Worm (Caenorhabditis elegans): ENCODE measurements around the gene F17E9.5.
A peak's percentile ranks its signal among the peaks of the same experiment; 100 is the strongest.
"Not testable (repeated sequence)": the region's sequence is repeated elsewhere in the genome, so short reads cannot be mapped to it uniquely, and the experiment has no call there.

F17E9.5 gene

ce11 chrIV:8379278-8379677, 33.7 kb downstream of the F17E9.5 start, which contains the start of gene nap-1 (continued):
- TF ChIP-seq lsy-2 (tag; optimal IDR thresholded peaks at IDR 0.05) (peak; percentile 63 to 90), Y55F3AM.14 (GFP tag; optimal IDR thresholded peaks at IDR 0.05) (no peak), mbf-1 (tag; optimal IDR thresholded peaks at IDR 0.05) (no peak)

- no peak for TF ChIP-seq F13H6.1 (tag; optimal IDR thresholded peaks at IDR 0.05)
- TF ChIP-seq elt-1 (tag; optimal IDR thresholded peaks at IDR 0.05): no peak
- no peak for TF ChIP-seq ztf-1 (GFP tag; conservative IDR thresholded peaks at IDR 0.05)
Observed at ce11 chrIV:8379683-8380082, 34.1 kb downstream of the F17E9.5 start, which contains the start of gene praf-3. Gene praf-3 (plus strand): TSS chrIV:8379983.

ce11 chrIV:8380266-8380850, 34.7 kb downstream of the F17E9.5 start:
- no peak for TF ChIP-seq lin-39 (tag; optimal IDR thresholded peaks at IDR 0.05)
- no peak for TF ChIP-seq mbf-1 (tag; optimal IDR thresholded peaks at IDR 0.05)
- peak; percentile 44 for TF ChIP-seq crh-2 (tag; optimal IDR thresholded peaks at IDR 0.05)
- TF ChIP-seq sma-9 (GFP tag; optimal IDR thresholded peaks at IDR 0.05): peak; percentile 40
- no peak for TF ChIP-seq sma-9 (tag; optimal IDR thresholded peaks at IDR 0.05)
- peak; percentile 78 for TF ChIP-seq fos-1 (tag; optimal IDR thresholded peaks at IDR 0.05)

ce11 chrIV:8382695-8383094, 37.1 kb downstream of the F17E9.5 start, which contains the start of gene D2096.9:
Gene D2096.9 (minus strand): TSS chrIV:8382795.
- TF ChIP-seq aly-2 (tag; optimal IDR thresholded peaks at IDR 0.05) (no peak), nhr-23 (tag; optimal IDR thresholded peaks at IDR 0.05) (no peak), sma-9 (GFP tag; optimal IDR thresholded peaks at IDR 0.05) (no peak), sma-9 (tag; optimal IDR thresholded peaks at IDR 0.05) (no peak), ceh-82 (tag; optimal IDR thresholded peaks at IDR 0.05) (no peak), ama-1 (optimal IDR thresholded peaks at IDR 0.05) (no peak)

ce11 chrIV:8384737-8385136, 39.1 kb downstream of the F17E9.5 start:
- TF ChIP-seq ceh-16 (tag; optimal IDR thresholded peaks at IDR 0.05) (no peak), lin-11 (tag; optimal IDR thresholded peaks at IDR 0.05) (no peak), ama-1 (optimal IDR thresholded peaks at IDR 0.05) (no peak), ceh-82 (tag; optimal IDR thresholded peaks at IDR 0.05) (no peak), ZK546.5 (tag; optimal IDR thresholded peaks at IDR 0.05) (no peak), F13H6.1 (tag; optimal IDR thresholded peaks at IDR 0.05) (no peak), skn-1 (tag; optimal IDR thresholded peaks at IDR 0.05) (no peak), ztf-11 (tag; optimal IDR thresholded peaks at IDR 0.05) (no peak)

- TF ChIP-seq Y55F3AM.14 (GFP tag; optimal IDR thresholded peaks at IDR 0.05) (no peak), skn-1 (tag; optimal IDR thresholded peaks at IDR 0.05) (no peak), nhr-129 (tag; optimal IDR thresholded peaks at IDR 0.05) (no peak), nhr-237 (tag; optimal IDR thresholded peaks at IDR 0.05) (no peak)
Observed at ce11 chrIV:8385662-8386061, 40.0 kb downstream of the F17E9.5 start.

DNA sequence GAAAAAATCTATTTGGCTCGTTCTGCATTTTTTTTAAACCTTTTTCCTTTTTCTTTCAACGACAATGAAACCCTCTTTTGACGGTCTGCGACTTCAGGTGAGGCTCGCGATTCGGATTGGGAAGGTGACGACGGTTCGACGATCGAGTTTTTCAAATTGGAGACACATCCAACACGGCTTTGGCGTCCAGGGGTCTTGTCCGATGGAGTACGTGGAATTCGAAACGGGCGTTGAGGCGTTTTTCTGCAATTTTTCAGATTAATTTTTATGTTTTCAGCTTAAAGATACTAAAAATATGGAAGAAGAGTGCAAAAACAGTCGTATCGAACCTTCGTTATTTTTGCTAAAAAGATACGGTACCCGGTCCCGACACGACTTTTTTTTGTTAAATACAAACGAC, 43.5 kb downstream of the F17E9.5 start, which contains the start of gene D2096.10:
Gene D2096.10 (minus strand): TSS at position 101 of the 400 bp plus-strand sequence.
- not testable (repeated sequence) for TF ChIP-seq unc-62 (GFP tag; optimal IDR thresholded peaks at IDR 0.05); lsy-2 (tag; optimal IDR thresholded peaks at IDR 0.05); alr-1 (tag; optimal IDR thresholded peaks at IDR 0.05)

DNA sequence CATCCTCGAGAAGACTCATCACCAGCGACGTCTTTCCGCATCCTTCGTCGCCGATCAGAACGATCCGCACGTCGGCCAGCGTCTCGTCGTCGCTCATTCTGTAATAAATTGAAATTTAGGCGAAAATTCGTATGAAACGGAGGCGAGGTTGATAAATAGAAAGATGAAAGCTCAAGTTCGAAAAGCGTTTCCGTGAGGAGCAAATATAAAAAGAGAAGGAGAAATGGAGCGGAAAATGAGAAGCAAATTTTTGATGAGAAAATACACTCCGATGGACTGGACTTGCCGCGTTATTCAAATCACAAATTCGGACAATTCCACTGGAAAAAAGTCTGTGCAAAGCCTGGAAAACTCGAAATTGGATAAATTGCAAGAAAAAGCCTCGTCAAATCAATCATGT, 48.5 kb downstream of the F17E9.5 start, which contains the start of gene D2096.11:
Gene D2096.11 (minus strand): TSS at position 101 of the 400 bp plus-strand sequence.
- TF ChIP-seq mab-5 (tag; optimal IDR thresholded peaks at IDR 0.05) (no peak), nhr-23 (tag; optimal IDR thresholded peaks at IDR 0.05) (no peak), lin-39 (tag; optimal IDR thresholded peaks at IDR 0.05) (no peak), nhr-12 (tag; optimal IDR thresholded peaks at IDR 0.05) (no peak), sma-9 (GFP tag; optimal IDR thresholded peaks at IDR 0.05) (no peak), sma-9 (tag; optimal IDR thresholded peaks at IDR 0.05) (no peak), F13H6.1 (tag; optimal IDR thresholded peaks at IDR 0.05) (no peak), nhr-10 (tag; optimal IDR thresholded peaks at IDR 0.05) (no peak), nhr-77 (tag; optimal IDR thresholded peaks at IDR 0.05) (no peak), unc-62 (GFP tag; optimal IDR thresholded peaks at IDR 0.05) (no peak), Y55F3AM.14 (GFP tag; optimal IDR thresholded peaks at IDR 0.05) (no peak), snpc-4 (tag; optimal IDR thresholded peaks at IDR 0.05) (no peak), lin-11 (tag; optimal IDR thresholded peaks at IDR 0.05) (no peak)
